Worm (Caenorhabditis elegans): ENCODE measurements around the gene kbp-2.

The kbp-2 gene

DNA sequence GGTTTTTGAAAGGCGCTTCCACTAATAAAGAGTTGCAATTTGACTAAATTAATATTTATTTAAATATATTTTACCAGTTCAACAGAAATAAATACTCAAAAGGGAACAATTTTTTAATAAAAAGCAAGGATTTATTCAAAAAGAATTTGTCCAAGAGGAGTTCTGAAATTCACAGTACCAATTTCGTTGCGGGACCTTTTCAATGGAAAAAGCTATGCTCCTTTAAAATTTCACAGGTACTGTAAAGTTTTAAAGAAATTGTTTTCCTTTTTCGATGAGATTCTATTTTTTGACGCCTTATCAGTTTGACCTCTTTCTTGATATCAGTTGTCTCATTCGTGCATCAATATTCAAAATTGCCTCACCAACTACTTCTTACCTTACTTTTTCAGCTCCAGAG lies 3.4 kb downstream of the kbp-2 start, which contains the start of gene tag-340:
tag-340 (plus strand) TSS at position 249 of the 400 bp plus-strand sequence.
- TF ChIP-seq egl-27 (tag; optimal IDR thresholded peaks at IDR 0.05) (no peak), fos-1 (tag; optimal IDR thresholded peaks at IDR 0.05) (peak; percentile 28)

DNA sequence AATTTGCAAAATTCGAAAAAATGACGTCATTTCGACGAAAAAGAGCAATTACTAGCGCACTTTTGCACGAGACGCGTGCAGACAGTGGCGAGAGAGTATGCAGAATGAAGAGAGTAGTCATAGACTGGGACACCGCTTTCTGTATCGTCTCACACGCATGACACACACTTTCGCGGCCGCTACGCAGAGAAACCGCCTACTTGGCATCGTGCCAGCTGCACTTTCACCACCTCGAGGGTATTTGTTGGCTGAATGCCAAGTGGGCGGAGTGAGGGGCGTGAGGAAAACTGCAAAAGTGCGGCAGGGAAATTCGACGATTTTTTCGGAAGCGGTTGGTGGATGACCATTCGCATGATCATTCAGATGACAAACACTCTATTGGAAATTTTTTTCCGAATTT lies 4.0 kb downstream of the kbp-2 start:
- TF ChIP-seq gmeb-1 (tag; optimal IDR thresholded peaks at IDR 0.05) (peak; percentile 93), dmd-4 (tag; optimal IDR thresholded peaks at IDR 0.05) (peak; percentile 68), egl-27 (tag; optimal IDR thresholded peaks at IDR 0.05) (peak; percentile 98), fos-1 (tag; optimal IDR thresholded peaks at IDR 0.05) (peak; percentile 100), mab-5 (tag; optimal IDR thresholded peaks at IDR 0.05) (peak; percentile 96), lin-11 (tag; optimal IDR thresholded peaks at IDR 0.05) (peak; percentile 99), blmp-1 (tag; optimal IDR thresholded peaks at IDR 0.05; ENCODE audit: insufficient read depth) (peak; percentile 99), sma-9 (GFP tag; optimal IDR thresholded peaks at IDR 0.05) (peak; percentile 99), sma-9 (tag; optimal IDR thresholded peaks at IDR 0.05) (no peak), nhr-237 (tag; optimal IDR thresholded peaks at IDR 0.05) (peak; percentile 87), nhr-77 (tag; optimal IDR thresholded peaks at IDR 0.05) (peak; percentile 89), C34F6.9 (tag; optimal IDR thresholded peaks at IDR 0.05) (peak; percentile 99), nhr-12 (tag; optimal IDR thresholded peaks at IDR 0.05) (peak; percentile 65), alr-1 (tag; optimal IDR thresholded peaks at IDR 0.05) (peak; percentile 67), ceh-16 (tag; optimal IDR thresholded peaks at IDR 0.05) (peak; percentile 99), nhr-10 (tag; optimal IDR thresholded peaks at IDR 0.05) (peak; percentile 86), sem-4 (tag; optimal IDR thresholded peaks at IDR 0.05) (peak; percentile 99), Y55F3AM.14 (GFP tag; optimal IDR thresholded peaks at IDR 0.05) (peak; percentile 99), lin-39 (tag; optimal IDR thresholded peaks at IDR 0.05) (peak; percentile 77), peb-1 (tag; optimal IDR thresholded peaks at IDR 0.05) (peak; percentile 41), elt-1 (tag; optimal IDR thresholded peaks at IDR 0.05) (peak; percentile 19), R02D3.7 (tag; optimal IDR thresholded peaks at IDR 0.05) (peak; percentile 69), nhr-25 (tag; optimal IDR thresholded peaks at IDR 0.05) (peak; percentile 99), skn-1 (tag; optimal IDR thresholded peaks at IDR 0.05) (peak; percentile 41), unc-62 (GFP tag; optimal IDR thresholded peaks at IDR 0.05) (peak; percentile 95), nhr-21 (tag; optimal IDR thresholded peaks at IDR 0.05) (peak; percentile 99), mdl-1 (tag; optimal IDR thresholded peaks at IDR 0.05) (peak; percentile 94 to 99), aly-2 (tag; optimal IDR thresholded peaks at IDR 0.05) (no peak), ZK546.5 (tag; optimal IDR thresholded peaks at IDR 0.05) (peak; percentile 88), nhr-6 (tag; optimal IDR thresholded peaks at IDR 0.05) (peak; percentile 97), F13H6.1 (tag; optimal IDR thresholded peaks at IDR 0.05) (peak; percentile 100), nhr-11 (tag; optimal IDR thresholded peaks at IDR 0.05) (no peak), lin-13 (GFP tag; optimal IDR thresholded peaks at IDR 0.05) (peak; percentile 98), elt-3 (tag; optimal IDR thresholded peaks at IDR 0.05) (no peak), unc-39 (tag; optimal IDR thresholded peaks at IDR 0.05) (no peak), zag-1 (tag; optimal IDR thresholded peaks at IDR 0.05) (peak; percentile 98), sma-3 (GFP tag; optimal IDR thresholded peaks at IDR 0.05) (peak; percentile 100), ceh-82 (tag; optimal IDR thresholded peaks at IDR 0.05) (peak; percentile 92), mbf-1 (tag; optimal IDR thresholded peaks at IDR 0.05) (no peak), ztf-1 (GFP tag; conservative IDR thresholded peaks at IDR 0.05) (0 out of 2 replicates have a peak, but pooled peaks have one; percentile 58), ama-1 (optimal IDR thresholded peaks at IDR 0.05) (peak; percentile 36), ztf-4 (tag; optimal IDR thresholded peaks at IDR 0.05) (peak; percentile 99), lsy-2 (tag; optimal IDR thresholded peaks at IDR 0.05) (peak; percentile 94 to 97), nhr-23 (tag; optimal IDR thresholded peaks at IDR 0.05) (no peak), ztf-11 (tag; optimal IDR thresholded peaks at IDR 0.05) (no peak), crh-2 (tag; optimal IDR thresholded peaks at IDR 0.05) (peak; percentile 99), nhr-129 (tag; optimal IDR thresholded peaks at IDR 0.05) (peak; percentile 99), unc-55 (GFP tag; optimal IDR thresholded peaks at IDR 0.05) (peak; percentile 99), snpc-4 (tag; optimal IDR thresholded peaks at IDR 0.05) (peak; percentile 89)
